Worm (Caenorhabditis elegans): Measurements from ENCODE around the gene srh-82.

ce11 chrV:173437-173836 is 28.5 kb downstream of the srh-82 start:
- TF ChIP-seq tbx-9 (tag; optimal IDR thresholded peaks at IDR 0.05; ENCODE audit: borderline replicate concordance) (no peak), chd-7 (tag; optimal IDR thresholded peaks at IDR 0.05) (no peak), hlh-26 (GFP tag; conservative IDR thresholded peaks at IDR 0.05) (no peak), attf-5 (GFP tag; optimal IDR thresholded peaks at IDR 0.05) (no peak), pha-4 (tag; optimal IDR thresholded peaks at IDR 0.05) (no peak)

All from whole organism, young adult.